Worm (Caenorhabditis elegans) whole organism, late embryonic: ENCODE data around the gene F56C9.10.

Experiments
- C38D4.7 ChIP-seq: fragments of 200-800 bp; sonication (Bioruptor generic); optimal IDR thresholded peaks from 2 replicates; lab custom pipeline; 2018; ENCODE audit warnings: mild to moderate bottlenecking, missing genetic modification characterization, moderate library complexity, missing compliant biosample characterization
- K02D7.2 ChIP-seq: sonication (generic microtip); optimal IDR thresholded peaks from 2 replicates; lab custom pipeline; 2017; ENCODE audit warnings: mild to moderate bottlenecking, missing genetic modification characterization, missing compliant biosample characterization
- T23F11.4 ChIP-seq: fragments of 200-800 bp; sonication (Bioruptor generic); optimal IDR thresholded peaks from 2 replicates; lab custom pipeline; 2018; ENCODE audit warnings: mild to moderate bottlenecking, missing genetic modification characterization, missing compliant biosample characterization
- ceh-19 ChIP-seq: fragments of 200-800 bp; sonication (Bioruptor generic); optimal IDR thresholded peaks from 2 replicates; lab custom pipeline; 2018; ENCODE audit warnings: mild to moderate bottlenecking, missing genetic modification characterization, missing compliant biosample characterization
- ceh-2 ChIP-seq: sonication (generic microtip); optimal IDR thresholded peaks from 2 replicates; lab custom pipeline; 2016; ENCODE audit warnings: missing genotype, missing genetic modification characterization, missing compliant biosample characterization
- ceh-22 ChIP-seq: sonication (generic microtip); optimal IDR thresholded peaks from 2 replicates; lab custom pipeline; 2017; ENCODE audit warnings: missing biosample characterization, missing genetic modification characterization
- ceh-34 ChIP-seq: sonication (generic microtip); optimal IDR thresholded peaks from 2 replicates; lab custom pipeline; 2016; ENCODE audit warnings: mild to moderate bottlenecking, missing genetic modification characterization, missing compliant biosample characterization
- ceh-45 ChIP-seq: fragments of 200-800 bp; sonication (Bioruptor generic); IDR thresholded peaks from 2 replicates; pipeline ENCODE4 v1.3.6; 2022; ENCODE audit warnings: missing genetic modification reagents, missing genetic modification characterization, missing compliant biosample characterization
- ceh-9 ChIP-seq: sonication (generic microtip); optimal IDR thresholded peaks from 2 replicates; lab custom pipeline; 2016; ENCODE audit warnings: mild to moderate bottlenecking, missing genetic modification characterization, inconsistent platforms, missing compliant biosample characterization
- elt-2 ChIP-seq: sonication (generic microtip); optimal IDR thresholded peaks from 2 replicates; lab custom pipeline; 2016; ENCODE audit warnings: missing genetic modification reagents, missing genetic modification characterization, missing compliant biosample characterization
- ets-4 ChIP-seq: sonication (generic microtip); optimal IDR thresholded peaks from 2 replicates; lab custom pipeline; 2016; ENCODE audit warnings: missing genetic modification characterization, missing compliant biosample characterization
- fax-1 ChIP-seq: sonication (generic microtip); optimal IDR thresholded peaks from 2 replicates; lab custom pipeline; 2016; ENCODE audit warnings: missing genotype, missing genetic modification characterization, missing compliant biosample characterization
- fkh-10 ChIP-seq: fragments of 150-350 bp; optimal IDR thresholded peaks from 2 replicates; lab custom pipeline; 2014; ENCODE audit warnings: missing biosample characterization, missing genetic modification reagents, missing genetic modification characterization
- gmeb-2 ChIP-seq: sonication (generic microtip); optimal IDR thresholded peaks from 2 replicates; lab custom pipeline; 2016; ENCODE audit warnings: missing genetic modification characterization, inconsistent platforms, missing compliant biosample characterization
- hlh-6 ChIP-seq: sonication (generic microtip); optimal IDR thresholded peaks from 2 replicates; lab custom pipeline; 2016; ENCODE audit warnings: missing genotype, missing genetic modification characterization, missing compliant biosample characterization
- hlh-8 ChIP-seq: sonication (generic microtip); optimal IDR thresholded peaks from 2 replicates; lab custom pipeline; 2016; ENCODE audit warnings: missing genotype, missing genetic modification characterization, missing compliant biosample characterization
- lim-6 ChIP-seq: sonication (generic microtip); optimal IDR thresholded peaks from 2 replicates; lab custom pipeline; 2016; ENCODE audit warnings: missing genetic modification characterization, missing compliant biosample characterization
- madf-2 ChIP-seq: sonication (generic microtip); optimal IDR thresholded peaks from 2 replicates; lab custom pipeline; 2017; ENCODE audit warnings: missing genetic modification characterization, missing compliant biosample characterization
- mec-3 ChIP-seq: sonication (generic microtip); optimal IDR thresholded peaks from 2 replicates; lab custom pipeline; 2016; ENCODE audit warnings: borderline replicate concordance, missing genetic modification characterization, missing compliant biosample characterization
- nfya-1 ChIP-seq: sonication (generic microtip); optimal IDR thresholded peaks from 2 replicates; lab custom pipeline; 2017; ENCODE audit warnings: missing genetic modification characterization, mild to moderate bottlenecking, missing compliant biosample characterization, antibody characterized with exemption, moderate library complexity
- nhr-232 ChIP-seq: sonication (generic microtip); optimal IDR thresholded peaks from 2 replicates; lab custom pipeline; 2016; ENCODE audit warnings: missing genetic modification characterization, missing compliant biosample characterization
- npax-4 ChIP-seq: sonication (generic microtip); optimal IDR thresholded peaks from 2 replicates; lab custom pipeline; 2016; ENCODE audit warnings: missing genetic modification characterization, missing compliant biosample characterization
- pag-3 ChIP-seq: sonication (generic microtip); optimal IDR thresholded peaks from 2 replicates; lab custom pipeline; 2016; ENCODE audit warnings: missing compliant biosample characterization, missing genetic modification characterization, borderline replicate concordance
- pat-9 ChIP-seq: fragments of 200-800 bp; sonication (Bioruptor generic); optimal IDR thresholded peaks from 2 replicates; lab custom pipeline; 2018; ENCODE audit warnings: mild to moderate bottlenecking, missing genetic modification characterization, moderate library complexity, missing compliant biosample characterization
- pax-1 ChIP-seq: fragments of 150-350 bp; optimal IDR thresholded peaks from 2 replicates; lab custom pipeline; 2014; ENCODE audit warnings: missing biosample characterization, missing genetic modification characterization
- pha-4 ChIP-seq: fragments of 150-350 bp; optimal IDR thresholded peaks from 2 replicates; lab custom pipeline; 2018; ENCODE audit warnings: missing biosample characterization, missing genetic modification reagents, missing genetic modification characterization
- pqm-1 ChIP-seq: sonication (generic microtip); optimal IDR thresholded peaks from 2 replicates; lab custom pipeline; 2016; ENCODE audit warnings: missing genetic modification characterization, missing compliant biosample characterization
- pros-1 ChIP-seq: fragments of 150-350 bp; optimal IDR thresholded peaks from 2 replicates; lab custom pipeline; 2014; ENCODE audit warnings: missing biosample characterization, missing genetic modification reagents, missing genetic modification characterization
- sox-2 ChIP-seq: fragments of 200-800 bp; sonication (Bioruptor generic); IDR thresholded peaks from 2 replicates; pipeline ENCODE4 v1.3.6; 2022; ENCODE audit warnings: missing genetic modification reagents, missing genetic modification characterization, missing compliant biosample characterization
- sox-4 ChIP-seq: sonication (generic microtip); optimal IDR thresholded peaks from 2 replicates; lab custom pipeline; 2017; ENCODE audit warnings: mild to moderate bottlenecking, missing genetic modification characterization, inconsistent platforms, missing compliant biosample characterization
- syd-9 ChIP-seq: sonication (generic microtip); optimal IDR thresholded peaks from 2 replicates; lab custom pipeline; 2016; ENCODE audit warnings: mild to moderate bottlenecking, missing genetic modification characterization, moderate library complexity, missing compliant biosample characterization
- tbx-2 ChIP-seq: sonication (generic microtip); optimal IDR thresholded peaks from 2 replicates; lab custom pipeline; 2016; ENCODE audit warnings: missing genetic modification characterization, missing compliant biosample characterization
- tbx-7 ChIP-seq: sonication (generic microtip); optimal IDR thresholded peaks from 2 replicates; lab custom pipeline; 2016; ENCODE audit warnings: missing genotype, missing genetic modification characterization, missing compliant biosample characterization
- ttx-3 ChIP-seq: sonication (generic microtip); optimal IDR thresholded peaks from 2 replicates; lab custom pipeline; 2016; ENCODE audit warnings: missing genetic modification reagents, missing genetic modification characterization, missing compliant biosample characterization
- unc-42 ChIP-seq: sonication (generic microtip); optimal IDR thresholded peaks from 2 replicates; lab custom pipeline; 2016; ENCODE audit warnings: missing genotype, missing genetic modification characterization, missing compliant biosample characterization
- unc-55 ChIP-seq: sonication (generic microtip); optimal IDR thresholded peaks from 2 replicates; lab custom pipeline; 2017; ENCODE audit warnings: missing biosample characterization, missing genetic modification reagents, missing genetic modification characterization
- unc-86 ChIP-seq: sonication (generic microtip); optimal IDR thresholded peaks from 2 replicates; lab custom pipeline; 2016; ENCODE audit warnings: missing genetic modification characterization, missing compliant biosample characterization

The F56C9.10 gene

DNA sequence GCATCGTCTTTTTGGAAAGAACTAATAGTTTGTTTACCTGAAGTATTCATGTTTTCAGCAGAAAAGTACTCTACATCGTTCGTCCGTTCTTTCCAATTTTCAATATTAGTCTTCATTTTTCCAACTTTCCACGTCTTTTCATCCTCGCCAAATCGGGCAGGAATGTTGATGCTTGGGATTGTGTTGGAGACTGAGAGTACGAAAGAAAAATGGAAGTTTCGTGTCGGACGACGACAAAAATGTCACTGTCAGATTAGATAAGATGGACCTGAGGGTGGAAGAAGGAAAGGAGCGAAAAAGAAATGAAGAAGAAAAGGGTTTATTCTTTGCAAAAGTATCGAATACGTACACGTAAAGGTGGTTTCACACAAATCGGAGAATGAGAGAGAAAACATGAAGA lies 37.1 kb downstream of the F56C9.10 start:
- TF ChIP-seq mec-3 = no peak
- TF ChIP-seq ets-4 (tag; lab: Kevin White, UChicago) = no peak
- no peak for TF ChIP-seq fax-1 (tag; lab: Kevin White, UChicago)
- no peak for TF ChIP-seq ceh-19 (GFP tag; lab: Kevin White, UChicago)
- no peak for TF ChIP-seq tbx-7
- no peak for TF ChIP-seq ttx-3 (tag; lab: Kevin White, UChicago)
- TF ChIP-seq pag-3 = no peak
- TF ChIP-seq sox-4 (tag; lab: Kevin White, UChicago) = no peak
- TF ChIP-seq gmeb-2 (tag; lab: Kevin White, UChicago) = no peak
- no peak for TF ChIP-seq syd-9 (tag; lab: Kevin White, UChicago)
- no peak for TF ChIP-seq unc-55 (GFP tag; lab: Kevin White, UChicago)
- no peak for TF ChIP-seq C38D4.7 (GFP tag; lab: Kevin White, UChicago)
- no peak for TF ChIP-seq pat-9 (tag; lab: Kevin White, UChicago)
- no peak for TF ChIP-seq hlh-6 (tag; lab: Kevin White, UChicago)
- no peak for TF ChIP-seq pha-4 (tag; lab: Kevin White, UChicago)
- TF ChIP-seq sox-2 (GFP tag; lab: Robert Waterston, UW) = no peak
- TF ChIP-seq nhr-232 (tag; lab: Kevin White, UChicago) = no peak
- TF ChIP-seq pax-1 (tag; lab: Kevin White, UChicago) = no peak
- TF ChIP-seq ceh-2 (tag; lab: Kevin White, UChicago) = no peak

DNA sequence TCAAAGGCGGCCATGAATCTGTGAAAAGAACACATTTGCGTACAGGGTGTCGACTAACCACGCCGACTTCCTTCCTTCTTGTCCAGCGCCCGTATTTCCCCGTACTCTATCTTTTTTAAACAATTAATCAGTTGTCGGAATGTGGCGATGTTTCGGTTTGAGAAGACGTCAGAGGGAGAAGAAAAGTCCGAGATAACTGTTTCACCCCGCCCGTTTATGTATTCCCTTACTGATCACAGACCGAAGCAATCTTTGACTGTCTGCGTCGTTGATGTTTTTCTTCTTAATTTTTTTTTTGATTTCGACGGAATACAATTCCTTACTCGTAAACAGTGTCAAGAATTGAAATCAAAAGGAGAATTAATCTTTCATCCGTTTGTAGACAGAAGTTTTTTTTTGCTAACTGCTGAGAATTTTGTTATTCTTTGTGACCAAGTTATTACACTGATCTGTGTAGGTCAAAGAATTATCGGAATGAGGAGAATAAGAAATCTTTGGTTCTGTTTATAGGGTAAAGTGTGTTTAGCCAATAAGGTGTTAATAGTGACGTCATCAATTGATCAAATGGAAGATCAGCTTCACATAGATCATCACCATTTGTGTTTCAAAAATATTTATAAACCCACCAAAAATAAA lies 38.0 kb downstream of the F56C9.10 start:
- TF ChIP-seq pqm-1 (tag; lab: Kevin White, UChicago) (no peak), T23F11.4 (GFP tag; lab: Kevin White, UChicago) (no peak)

DNA sequence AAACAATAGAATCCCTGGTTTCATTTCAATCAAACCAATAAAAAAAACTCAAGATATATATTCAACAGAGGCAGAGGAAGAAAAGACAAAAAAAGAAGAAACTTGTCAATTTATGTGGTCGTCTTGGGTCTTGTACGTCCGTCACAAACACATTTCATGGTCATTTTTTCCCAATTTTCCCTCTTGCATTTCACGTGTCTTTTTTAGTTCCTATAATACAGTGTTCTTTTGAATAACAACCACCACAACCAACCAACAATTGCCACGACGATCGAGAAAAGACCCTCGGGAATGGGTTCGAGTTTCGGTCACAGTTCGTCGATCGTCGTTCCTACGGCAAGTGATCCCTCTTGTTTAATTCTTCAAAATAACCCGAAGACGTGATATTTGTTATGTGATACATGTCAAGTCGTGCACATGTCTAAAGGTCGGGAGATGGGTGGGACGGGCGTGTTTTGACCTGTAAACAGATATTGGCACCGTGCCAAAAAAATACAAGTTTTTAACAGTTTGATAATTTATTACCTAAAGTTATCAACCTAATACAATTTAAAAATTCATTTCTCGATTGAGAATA lies 38.9 kb downstream of the F56C9.10 start:
- TF ChIP-seq ceh-2 (tag; lab: Kevin White, UChicago) = no peak
- TF ChIP-seq elt-2 (tag; lab: Kevin White, UChicago) = no peak
- TF ChIP-seq tbx-2 = no peak
- no peak for TF ChIP-seq pha-4 (tag; lab: Kevin White, UChicago)
- no peak for TF ChIP-seq ceh-45 (GFP tag; lab: Robert Waterston, UW)
- TF ChIP-seq ceh-34 (tag; lab: Kevin White, UChicago) = no peak
- TF ChIP-seq npax-4 = no peak
- TF ChIP-seq ceh-19 (GFP tag; lab: Kevin White, UChicago) = no peak
- TF ChIP-seq madf-2 (tag; lab: Kevin White, UChicago) = no peak
- no peak for TF ChIP-seq gmeb-2 (tag; lab: Kevin White, UChicago)
- no peak for TF ChIP-seq unc-86 (tag; lab: Kevin White, UChicago)
- no peak for TF ChIP-seq ceh-9 (tag; lab: Kevin White, UChicago)
- no peak for TF ChIP-seq nfya-1 (tag; lab: Kevin White, UChicago)
- no peak for TF ChIP-seq pag-3
- no peak for TF ChIP-seq ceh-22 (tag; lab: Kevin White, UChicago)
- TF ChIP-seq T23F11.4 (GFP tag; lab: Kevin White, UChicago) = no peak

DNA sequence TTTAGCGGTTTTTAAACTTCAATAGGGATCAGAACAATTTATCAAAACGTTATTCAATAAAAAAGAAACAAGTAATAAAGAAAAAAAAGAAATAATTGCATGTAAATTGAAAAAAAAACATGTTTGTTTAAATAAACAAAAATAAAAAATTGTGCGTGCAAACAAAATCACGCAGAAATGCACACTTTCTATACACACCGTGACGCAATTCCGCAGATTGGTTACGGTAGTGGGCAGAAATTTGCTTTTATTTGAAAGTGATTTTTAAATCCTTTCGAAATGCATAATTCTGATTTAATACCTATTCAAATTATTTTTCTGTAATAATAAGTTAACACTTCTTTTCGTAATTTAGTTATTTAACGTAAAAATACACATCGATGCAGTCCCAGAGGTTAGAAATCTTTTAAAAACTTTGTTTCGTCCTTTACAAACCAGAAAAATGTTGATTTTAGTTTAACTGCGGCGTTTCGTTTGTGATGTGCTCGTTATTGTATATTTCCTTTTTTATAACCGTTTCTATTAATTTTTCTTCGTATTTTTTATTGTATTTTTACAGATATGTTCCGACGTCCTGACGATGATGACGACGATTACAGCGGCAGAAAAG lies 41.9 kb downstream of the F56C9.10 start, which contains the start of gene cwf-19L2:
TSS of gene cwf-19L2 (plus strand) at position 560 of the 610 bp plus-strand sequence.
- TF ChIP-seq ceh-34 (tag; lab: Kevin White, UChicago) (no peak), hlh-8 (no peak), lim-6 (tag; lab: Kevin White, UChicago) (no peak), nhr-232 (tag; lab: Kevin White, UChicago) (no peak), ceh-19 (GFP tag; lab: Kevin White, UChicago) (no peak), pros-1 (tag; lab: Kevin White, UChicago) (no peak), fkh-10 (GFP tag; lab: Kevin White, UChicago) (no peak), K02D7.2 (tag; lab: Kevin White, UChicago) (no peak), unc-42 (tag; lab: Kevin White, UChicago) (no peak)
